Worm (Caenorhabditis elegans): ENCODE results near the gene irg-2.

DNA sequence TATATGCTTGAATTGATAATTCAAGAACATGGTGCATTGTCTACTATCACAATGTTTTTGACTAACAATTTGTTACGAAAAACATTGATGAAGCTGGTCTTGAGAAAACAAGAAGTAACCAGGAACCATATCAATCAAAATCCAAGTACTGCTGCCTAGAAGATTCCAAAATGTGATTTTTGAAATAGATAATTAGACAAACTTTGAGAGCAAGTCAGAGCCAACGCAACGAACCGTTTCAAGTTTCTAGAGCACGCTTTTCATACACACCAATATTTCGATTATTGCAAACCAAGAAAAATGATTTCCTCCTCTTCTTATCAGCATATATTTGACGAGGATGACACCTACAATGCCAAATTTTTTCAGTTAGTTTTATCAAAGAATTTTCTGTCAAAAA, 25.2 kb upstream of the irg-2 start, which contains the start of gene srw-89:
- no peak for TF ChIP-seq dao-5 (tag; optimal IDR thresholded peaks at IDR 0.05)
- TF ChIP-seq him-1 (tag; optimal IDR thresholded peaks at IDR 0.05) = no peak
- TF ChIP-seq W03F9.2 (tag; optimal IDR thresholded peaks at IDR 0.05) = no peak

All from whole organism, L4/young adult.